Fruit fly (Drosophila melanogaster): ENCODE results near the gene trn.

trn gene

DNA sequence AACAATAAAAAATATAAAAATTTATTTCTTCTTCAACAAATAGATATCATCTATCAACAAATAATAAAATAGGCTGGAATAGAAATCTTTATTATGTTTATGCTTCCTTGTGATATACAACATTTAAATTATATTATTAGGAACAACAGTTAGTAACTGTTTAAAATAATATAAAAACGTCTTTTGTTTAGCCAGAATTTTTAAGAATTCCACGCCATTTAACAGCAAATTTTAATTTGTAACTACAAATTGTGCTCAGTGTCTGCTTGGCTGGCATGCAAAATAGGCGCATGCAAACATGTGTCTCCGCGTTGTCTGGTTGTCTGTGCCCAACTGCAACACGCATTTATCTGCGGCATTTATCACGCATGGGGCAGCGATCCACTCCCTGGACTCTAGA lies 4.7 kb upstream of the trn start:
- TF ChIP-seq ci (GFP tag; IDR thresholded peaks at IDR 0.05) = no peak
- TF ChIP-seq CG2116 (GFP tag; optimal IDR thresholded peaks at IDR 0.05) = no peak
- no peak for TF ChIP-seq CG3726 (GFP tag; IDR thresholded peaks at IDR 0.05)
- TF ChIP-seq CrebB (tag; optimal IDR thresholded peaks at IDR 0.05) = no peak
- no peak for TF ChIP-seq tup (GFP tag; optimal IDR thresholded peaks at IDR 0.05)
- TF ChIP-seq gem (tag; optimal IDR thresholded peaks at IDR 0.05) = peak; percentile 31
- no peak for TF ChIP-seq CG17385 (GFP tag; optimal IDR thresholded peaks at IDR 0.05)
- TF ChIP-seq cato (GFP tag; optimal IDR thresholded peaks at IDR 0.05; ENCODE audit: borderline replicate concordance) = no peak
- no peak for TF ChIP-seq CG8290 (GFP tag; optimal IDR thresholded peaks at IDR 0.05)
- TF ChIP-seq CG8290 (tag; optimal IDR thresholded peaks at IDR 0.05) = no peak
- TF ChIP-seq Spps (tag; optimal IDR thresholded peaks at IDR 0.05) = no peak
- peak; percentile 5 for TF ChIP-seq CG18262 (tag; optimal IDR thresholded peaks at IDR 0.05)
- 0 out of 2 replicates have a peak, but pooled peaks have one; percentile 7 for TF ChIP-seq Xrp1 (GFP tag; IDR thresholded peaks at IDR 0.05)
- TF ChIP-seq CG12071 (GFP tag; optimal IDR thresholded peaks at IDR 0.05) = no peak
- TF ChIP-seq CG2712 (tag; optimal IDR thresholded peaks at IDR 0.05) = peak; percentile 22
- peak; percentile 58; the same call in 1 of the 2 replicates for TF ChIP-seq Drgx (GFP tag; IDR thresholded peaks at IDR 0.05)
- no peak for TF ChIP-seq CG7963 (GFP tag; IDR thresholded peaks at IDR 0.05; ENCODE audit: partially characterized antibody)
- TF ChIP-seq CG18764 (GFP tag; optimal IDR thresholded peaks at IDR 0.05) = no peak
- no peak for TF ChIP-seq Oli (tag; optimal IDR thresholded peaks at IDR 0.05)
- peak; percentile 71 for TF ChIP-seq nom (GFP tag; optimal IDR thresholded peaks at IDR 0.05)
- no peak for TF ChIP-seq caup (GFP tag; optimal IDR thresholded peaks at IDR 0.05; ENCODE audit: severe bottlenecking)
- no peak for TF ChIP-seq BtbVII (GFP tag; optimal IDR thresholded peaks at IDR 0.05)
- TF ChIP-seq gro (GFP tag; optimal IDR thresholded peaks at IDR 0.05) = no peak
- TF ChIP-seq phol (tag; optimal IDR thresholded peaks at IDR 0.05) = peak; percentile 12
- TF ChIP-seq bsh (GFP tag; optimal IDR thresholded peaks at IDR 0.05) = peak in 1 of 2 experiments; percentile 61
- TF ChIP-seq CG10979 (tag; optimal IDR thresholded peaks at IDR 0.05) = peak; percentile 25
- no peak for TF ChIP-seq ind (GFP tag; optimal IDR thresholded peaks at IDR 0.05)
- no peak for TF ChIP-seq Dll (GFP tag; IDR thresholded peaks at IDR 0.05; ENCODE audit: partially characterized antibody)
- no peak for TF ChIP-seq CG6765 (GFP tag; optimal IDR thresholded peaks at IDR 0.05)
- TF ChIP-seq tap (tag; optimal IDR thresholded peaks at IDR 0.05) = no peak

DNA sequence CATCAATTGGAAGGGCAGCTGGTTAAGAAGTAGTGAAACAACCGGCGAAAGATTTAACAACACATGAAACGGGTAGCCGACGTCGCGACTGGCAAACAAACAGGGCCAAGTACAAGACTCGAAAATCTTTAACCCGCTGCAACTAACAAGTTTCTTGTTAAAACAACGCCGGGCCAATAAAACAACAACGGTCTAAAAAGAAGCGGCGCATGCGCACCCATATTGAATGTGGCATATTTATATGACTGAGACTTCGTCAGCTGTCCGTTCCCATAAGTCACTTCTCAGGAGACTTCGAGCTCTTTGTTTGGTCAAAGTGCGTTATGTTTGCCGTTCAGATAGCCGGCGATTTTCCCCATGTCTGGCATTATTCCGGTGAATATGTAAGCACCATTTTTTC lies 2.6 kb upstream of the trn start:
- peak; percentile 45 for TF ChIP-seq kni (GFP tag; optimal IDR thresholded peaks at IDR 0.05)
- peak in 1 of 2 experiments; percentile 90 for TF ChIP-seq tll (GFP tag; optimal IDR thresholded peaks at IDR 0.05)
- TF ChIP-seq Chrac-16 (GFP tag; optimal IDR thresholded peaks at IDR 0.05) = no peak
- peak; percentile 59; the same call in 1 of the 3 replicates for TF ChIP-seq CG2199 (GFP tag; IDR thresholded peaks at IDR 0.05)

DNA sequence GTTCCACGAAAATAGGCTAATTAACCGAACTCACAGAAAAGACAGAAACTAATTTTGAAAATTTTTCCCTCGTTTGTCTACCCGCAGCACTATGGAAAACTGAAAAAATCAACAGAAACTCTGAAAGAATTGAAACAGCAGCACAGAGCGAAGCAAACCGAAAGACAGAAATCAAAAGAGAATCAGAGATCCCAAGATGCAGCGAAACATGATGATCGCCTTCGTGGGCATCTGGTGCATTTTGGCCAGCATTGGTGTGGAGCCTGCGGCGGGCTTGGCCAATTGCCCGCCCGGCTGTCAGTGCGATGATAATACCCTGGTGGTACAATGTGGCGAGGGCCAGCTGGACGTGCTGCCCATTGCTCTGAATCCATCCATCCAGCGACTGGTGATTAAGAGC lies 1.0 kb downstream of the trn start:
- TF ChIP-seq wdn (GFP tag; IDR thresholded peaks at IDR 0.05) = no peak
- TF ChIP-seq C15 (GFP tag; IDR thresholded peaks at IDR 0.05) = no peak
- TF ChIP-seq prd (optimal IDR thresholded peaks at IDR 0.05) = no peak
- TF ChIP-seq prd (GFP tag; IDR thresholded peaks at IDR 0.05) = no peak
- TF ChIP-seq sima (GFP tag; optimal IDR thresholded peaks at IDR 0.05) = no peak
- TF ChIP-seq CG6689 (GFP tag; IDR thresholded peaks at IDR 0.05) = no peak
- TF ChIP-seq B-H2 (GFP tag; optimal IDR thresholded peaks at IDR 0.05) = no peak
- TF ChIP-seq Rx (GFP tag; IDR thresholded peaks at IDR 0.05) = peak; percentile 34; the same call in 1 of the 2 replicates
- no peak for TF ChIP-seq slou (GFP tag; optimal IDR thresholded peaks at IDR 0.05)
- no peak for TF ChIP-seq gce (GFP tag; IDR thresholded peaks at IDR 0.05)
- TF ChIP-seq toy (GFP tag; IDR thresholded peaks at IDR 0.05) = no peak
- no peak for TF ChIP-seq CG1602 (GFP tag; optimal IDR thresholded peaks at IDR 0.05)
- no peak for TF ChIP-seq MTF-1 (GFP tag; optimal IDR thresholded peaks at IDR 0.05; ENCODE audit: borderline replicate concordance)
- TF ChIP-seq CG2199 (GFP tag; IDR thresholded peaks at IDR 0.05) = peak; percentile 83; the same call in 2 of the 3 replicates
- no peak for TF ChIP-seq CG17359 (tag; optimal IDR thresholded peaks at IDR 0.05)
- TF ChIP-seq CG15601 (tag; optimal IDR thresholded peaks at IDR 0.05) = no peak
- no peak for TF ChIP-seq kay (GFP tag; optimal IDR thresholded peaks at IDR 0.05)
- no peak for TF ChIP-seq da (GFP tag; optimal IDR thresholded peaks at IDR 0.05)
